Fruit fly (Drosophila melanogaster) whole organism, embryonic: Measurements from ENCODE around the gene Nos.

Source experiments
- Adf1 ChIP-seq: fragments of 200-800 bp; sonication (Bioruptor generic); IDR thresholded peaks from 2 replicates; pipeline ENCODE4 v1.3.6; 2022; ENCODE audit warnings: missing biosample characterization, missing genetic modification characterization
- Aef1 ChIP-seq: fragments of 200-800 bp; sonication (Bioruptor generic); IDR thresholded peaks from 3 replicates; pipeline ENCODE4 v1.3.6; 2022; ENCODE audit warnings: missing biosample characterization, missing genetic modification characterization
- Blimp-1 ChIP-seq: fragments of 200-800 bp; sonication (Bioruptor generic); optimal IDR thresholded peaks from 3 replicates; lab custom pipeline; 2018; ENCODE audit warnings: missing biosample characterization, missing genetic modification characterization, mild to moderate bottlenecking, moderate library complexity, missing genetic modification reagents
- CG10209 ChIP-seq: fragments of 200-800 bp; sonication (Bioruptor generic); optimal IDR thresholded peaks from 3 replicates; lab custom pipeline; 2017; ENCODE audit warnings: missing biosample characterization, mild to moderate bottlenecking, missing genetic modification characterization, missing genetic modification reagents
- CG10543 ChIP-seq: fragments of 200-800 bp; sonication (Bioruptor generic); optimal IDR thresholded peaks from 3 replicates; lab custom pipeline; 2017; ENCODE audit warnings: missing biosample characterization, mild to moderate bottlenecking, missing genetic modification characterization, moderate library complexity
- CG10654 ChIP-seq: fragments of 200-800 bp; sonication (Bioruptor generic); optimal IDR thresholded peaks from 2 replicates; lab custom pipeline; 2016; ENCODE audit warnings: missing biosample characterization, missing genetic modification characterization
- CG11456 ChIP-seq: fragments of 200-800 bp; sonication (Bioruptor generic); IDR thresholded peaks from 3 replicates; pipeline ENCODE4 v1.3.6; 2022; ENCODE audit warnings: missing biosample characterization, missing genetic modification characterization
- CG11560 ChIP-seq: fragments of 200-800 bp; sonication (Bioruptor generic); IDR thresholded peaks from 3 replicates; pipeline ENCODE4 v1.3.6; 2022; ENCODE audit warnings: missing biosample characterization, missing genetic modification characterization
- CG12155 ChIP-seq: fragments of 200-800 bp; sonication (Bioruptor generic); optimal IDR thresholded peaks from 3 replicates; lab custom pipeline; 2016; ENCODE audit warnings: missing biosample characterization, missing genetic modification characterization
- CG1233 ChIP-seq: fragments of 200-800 bp; sonication (Bioruptor generic); optimal IDR thresholded peaks from 4 replicates; lab custom pipeline; 2018; ENCODE audit warnings: missing biosample characterization, mild to moderate bottlenecking, missing genetic modification characterization
- CG12942 ChIP-seq: fragments of 200-800 bp; sonication (Bioruptor generic); optimal IDR thresholded peaks from 3 replicates; lab custom pipeline; 2016; ENCODE audit warnings: missing biosample characterization, missing genetic modification characterization
- CG16779 ChIP-seq: fragments of 200-800 bp; sonication (Bioruptor generic); IDR thresholded peaks from 2 replicates; pipeline ENCODE4 v1.3.6; 2022; ENCODE audit warnings: missing biosample characterization, missing genetic modification characterization
- CG17912 ChIP-seq: fragments of 200-800 bp; sonication (Bioruptor generic); optimal IDR thresholded peaks from 2 replicates; lab custom pipeline; 2018; ENCODE audit warnings: missing biosample characterization, mild to moderate bottlenecking, missing genetic modification characterization
- CG33557 ChIP-seq: fragments of 200-800 bp; sonication (Bioruptor generic); optimal IDR thresholded peaks from 2 replicates; lab custom pipeline; 2019; ENCODE audit warnings: missing biosample characterization, mild to moderate bottlenecking, missing genetic modification characterization, moderate library complexity
- CG42726 ChIP-seq: fragments of 200-800 bp; sonication (Bioruptor generic); IDR thresholded peaks from 2 replicates; pipeline ENCODE4 v1.3.6; 2022; ENCODE audit warnings: missing biosample characterization, missing genetic modification characterization; ENCODE audit not compliant: partially characterized antibody
- CG5180 ChIP-seq: fragments of 200-800 bp; sonication (Bioruptor generic); optimal IDR thresholded peaks from 3 replicates; lab custom pipeline; 2017; ENCODE audit warnings: missing biosample characterization, missing genetic modification characterization, mild to moderate bottlenecking, moderate library complexity, missing genetic modification reagents
- CG7357 ChIP-seq: fragments of 200-800 bp; sonication (Bioruptor generic); IDR thresholded peaks from 3 replicates; pipeline ENCODE4 v1.3.6; 2022; ENCODE audit warnings: missing biosample characterization, missing genetic modification characterization
- Dek ChIP-seq: fragments of 200-800 bp; sonication (Bioruptor generic); optimal IDR thresholded peaks from 3 replicates; lab custom pipeline; 2019; ENCODE audit warnings: missing biosample characterization, mild to moderate bottlenecking, missing genetic modification characterization, moderate library complexity
- Eip74EF ChIP-seq, 2 experiments: fragments of 200-800 bp in 1 of 2; fragments of >200 bp in 1 of 2; sonication (Bioruptor generic) in 1 of 2; optimal IDR thresholded peaks; 2 replicates each; lab custom pipeline; 2017 to 2019; ENCODE audit warnings: missing biosample characterization in 2 of 2, missing genetic modification characterization in 2 of 2, mild to moderate bottlenecking in 1 of 2, moderate library complexity in 1 of 2
- Hand ChIP-seq: fragments of 200-800 bp; sonication (Bioruptor generic); optimal IDR thresholded peaks from 2 replicates; lab custom pipeline; 2017; ENCODE audit warnings: mild to moderate bottlenecking, missing biosample characterization, missing genetic modification reagents, missing genetic modification characterization
- HmgD ChIP-seq: fragments of 200-800 bp; sonication (Bioruptor generic); optimal IDR thresholded peaks from 3 replicates; lab custom pipeline; 2016; ENCODE audit warnings: missing biosample characterization, missing genetic modification characterization
- Mrtf ChIP-seq: fragments of 200-800 bp; sonication (Bioruptor generic); IDR thresholded peaks from 3 replicates; pipeline ENCODE4 v1.3.6; 2022; ENCODE audit warnings: missing biosample characterization, missing genetic modification characterization
- Nf-YC ChIP-seq: fragments of 200-800 bp; optimal IDR thresholded peaks from 3 replicates; lab custom pipeline; 2019; ENCODE audit warnings: missing biosample characterization, mild to moderate bottlenecking, missing genetic modification characterization, moderate library complexity
- Pdp1 ChIP-seq, 2 experiments: fragments of 200-800 bp; sonication (Bioruptor generic); optimal IDR thresholded peaks; 3 replicates each; lab custom pipeline; 2016; ENCODE audit warnings: missing biosample characterization in 2 of 2, missing genetic modification characterization in 2 of 2, mild to moderate bottlenecking in 1 of 2, moderate library complexity in 1 of 2
- Rx ChIP-seq: fragments of 200-800 bp; sonication (Bioruptor generic); IDR thresholded peaks from 2 replicates; pipeline ENCODE4 v1.3.6; 2022; ENCODE audit warnings: missing biosample characterization, missing genetic modification characterization
- Scr ChIP-seq: fragments of 200-800 bp; sonication (Bioruptor generic); IDR thresholded peaks from 2 replicates; pipeline ENCODE4 v1.3.6; 2022; ENCODE audit warnings: missing biosample characterization, missing genetic modification characterization; ENCODE audit not compliant: partially characterized antibody
- Six4 ChIP-seq: fragments of 200-800 bp; sonication (Bioruptor generic); optimal IDR thresholded peaks from 2 replicates; lab custom pipeline; 2016; ENCODE audit warnings: missing biosample characterization, missing genetic modification characterization
- Xrp1 ChIP-seq: fragments of 200-800 bp; sonication (Bioruptor generic); IDR thresholded peaks from 2 replicates; pipeline ENCODE4 v1.3.6; 2022; ENCODE audit warnings: missing biosample characterization, missing genetic modification characterization
- ase ChIP-seq: fragments of 200-800 bp; sonication (Bioruptor generic); IDR thresholded peaks from 3 replicates; pipeline ENCODE4 v1.3.6; 2022; ENCODE audit warnings: missing biosample characterization, missing genetic modification characterization
- bsh ChIP-seq, 2 experiments: fragments of 200-800 bp; sonication (Bioruptor generic); optimal IDR thresholded peaks; 2 replicates each; lab custom pipeline; 2017 to 2018; ENCODE audit warnings: mild to moderate bottlenecking in 2 of 2, missing biosample characterization in 2 of 2, missing genetic modification characterization in 2 of 2, moderate library complexity in 1 of 2
- cato ChIP-seq: fragments of 200-800 bp; sonication (Bioruptor generic); optimal IDR thresholded peaks from 2 replicates; lab custom pipeline; 2016; ENCODE audit warnings: missing biosample characterization, missing genetic modification characterization, borderline replicate concordance
- caup ChIP-seq: fragments of 200-800 bp; sonication (Bioruptor generic); optimal IDR thresholded peaks from 3 replicates; lab custom pipeline; 2017; ENCODE audit warnings: missing biosample characterization, mild to moderate bottlenecking, missing genetic modification characterization, moderate library complexity; ENCODE audit not compliant: severe bottlenecking
- dmrt99B ChIP-seq: fragments of 200-800 bp; sonication (Bioruptor generic); optimal IDR thresholded peaks from 2 replicates; lab custom pipeline; 2018; ENCODE audit warnings: missing biosample characterization, mild to moderate bottlenecking, missing genetic modification characterization, moderate library complexity
- fu2 ChIP-seq: fragments of 200-800 bp; sonication (Bioruptor generic); optimal IDR thresholded peaks from 2 replicates; lab custom pipeline; 2016; ENCODE audit warnings: missing biosample characterization, missing genetic modification characterization
- jigr1 ChIP-seq: fragments of 200-800 bp; sonication (Bioruptor generic); IDR thresholded peaks from 3 replicates; pipeline ENCODE4 v1.3.6; 2022; ENCODE audit warnings: missing biosample characterization, missing genetic modification characterization
- kni ChIP-seq: fragments of 200-800 bp; sonication (Bioruptor generic); optimal IDR thresholded peaks from 3 replicates; lab custom pipeline; 2017; ENCODE audit warnings: mild to moderate bottlenecking, missing biosample characterization, missing genetic modification reagents, missing genetic modification characterization
- knrl ChIP-seq: fragments of 200-800 bp; sonication (Bioruptor generic); IDR thresholded peaks from 3 replicates; pipeline ENCODE4 v1.3.6; 2022; ENCODE audit warnings: missing biosample characterization, missing genetic modification characterization; ENCODE audit not compliant: partially characterized antibody
- lmd ChIP-seq: fragments of 200-800 bp; sonication (Bioruptor generic); IDR thresholded peaks from 2 replicates; pipeline ENCODE4 v1.3.6; 2022; ENCODE audit warnings: missing biosample characterization, missing genetic modification characterization
- org-1 ChIP-seq: fragments of 200-800 bp; sonication (Bioruptor generic); optimal IDR thresholded peaks from 2 replicates; lab custom pipeline; 2017; ENCODE audit warnings: missing biosample characterization, missing genetic modification characterization
- phol ChIP-seq: fragments of 200-800 bp; sonication (Bioruptor generic); optimal IDR thresholded peaks from 3 replicates; lab custom pipeline; 2018; ENCODE audit warnings: missing biosample characterization, mild to moderate bottlenecking, missing genetic modification characterization, moderate library complexity
- run ChIP-seq: fragments of 200-800 bp; sonication (Bioruptor generic); optimal IDR thresholded peaks from 3 replicates; lab custom pipeline; 2018; ENCODE audit warnings: missing biosample characterization, mild to moderate bottlenecking, missing genetic modification characterization
- sens ChIP-seq: fragments of 200-800 bp; sonication (Bioruptor generic); peaks from one replicate; lab custom pipeline; 2016; ENCODE audit warnings: missing biosample characterization, missing genetic modification characterization
- toy ChIP-seq: fragments of 200-800 bp; sonication (Bioruptor generic); IDR thresholded peaks from 2 replicates; pipeline ENCODE4 v1.3.6; 2022; ENCODE audit warnings: missing biosample characterization, missing genetic modification characterization
- trem ChIP-seq: fragments of 200-800 bp; optimal IDR thresholded peaks from 3 replicates; lab custom pipeline; 2019; ENCODE audit warnings: missing biosample characterization, mild to moderate bottlenecking, missing genetic modification characterization, moderate library complexity

The Nos gene

dm6 chr2L:10858064-10859047, 21.0 kb upstream of the Nos start, which contains the start of the genes aurB and Stam (continued):
- TF ChIP-seq CG5180 (GFP tag; lab: Kevin White, UChicago) (no peak), Xrp1 (GFP tag; lab: Robert Waterston, UW) (peak; percentile 64; the same call in 1 of the 2 replicates), CG1233 (GFP tag; lab: Kevin White, UChicago) (peak; percentile 55), knrl (GFP tag; lab: Robert Waterston, UW) (no peak), org-1 (GFP tag; lab: Kevin White, UChicago) (no peak), CG42726 (GFP tag; lab: Robert Waterston, UW) (no peak), kni (no peak), CG12155 (peak; percentile 24), CG16779 (GFP tag; lab: Robert Waterston, UW) (no peak), bsh (GFP tag; optimal IDR thresholded peaks at IDR 0.05; lab: Kevin White, UChicago) (peak in 1 of 2 experiments; percentile 62)

dm6 chr2L:10856328-10856942, 19.1 kb upstream of the Nos start, which contains the start of gene Dnz1:
TSS of gene Dnz1 (minus strand) at chr2L:10856644.
- TF ChIP-seq Dek (peak; percentile 39), CG10654 (peak; percentile 26), CG33557 (GFP tag; lab: Kevin White, UChicago) (no peak), Hand (GFP tag; lab: Kevin White, UChicago) (no peak), CG17912 (GFP tag; lab: Kevin White, UChicago) (no peak), cato (GFP tag; lab: Kevin White, UChicago) (no peak), CG12155 (peak; percentile 56), dmrt99B (peak; percentile 58), fu2 (peak; percentile 28), caup (peak; percentile 45), Adf1 (GFP tag; lab: Robert Waterston, UW) (peak; percentile 10; the same call in 1 of the 2 replicates), sens (GFP tag; lab: Kevin White, UChicago) (peak; percentile 83), run (tag; lab: Kevin White, UChicago) (no peak), jigr1 (GFP tag; lab: Robert Waterston, UW) (no peak), Nf-YC (tag; lab: Kevin White, UChicago) (peak; percentile 48), ase (GFP tag; lab: Robert Waterston, UW) (no peak), CG11560 (tag; lab: Robert Waterston, UW) (no peak; the same call in 2 of the 3 replicates), Aef1 (GFP tag; lab: Robert Waterston, UW) (peak; percentile 27; the same call in 2 of the 3 replicates), Rx (GFP tag; lab: Robert Waterston, UW) (peak; percentile 45), toy (GFP tag; lab: Robert Waterston, UW) (0 out of 2 replicates have a peak, but pooled peaks have one; percentile 21), Eip74EF (GFP tag; optimal IDR thresholded peaks at IDR 0.05; lab: Kevin White, UChicago) (no peak), Mrtf (GFP tag; lab: Robert Waterston, UW) (no peak), CG7357 (no peak), CG11456 (GFP tag; lab: Robert Waterston, UW) (peak; percentile 85), Six4 (GFP tag; lab: Kevin White, UChicago) (peak; percentile 43), phol (tag; lab: Kevin White, UChicago) (peak; percentile 49), CG10209 (peak; percentile 25), trem (tag; lab: Kevin White, UChicago) (peak; percentile 23), CG12942 (peak; percentile 24), Blimp-1 (GFP tag; lab: Kevin White, UChicago) (peak; percentile 22), lmd (GFP tag; lab: Robert Waterston, UW) (peak; percentile 72), Scr (no peak), Pdp1 (GFP tag; optimal IDR thresholded peaks at IDR 0.05; lab: Kevin White, UChicago) (peak; percentile 17 to 40), CG10543 (GFP tag; lab: Kevin White, UChicago) (peak; percentile 8), HmgD (GFP tag; lab: Kevin White, UChicago) (no peak)
